Worm (Caenorhabditis elegans) whole organism, L3 larva: ENCODE results near the gene clec-133.

Source experiments
- daf-12 ChIP-seq: fragments of 150-350 bp; optimal IDR thresholded peaks from 2 replicates; lab custom pipeline; 2014; ENCODE audit warnings: missing biosample characterization, missing genetic modification reagents, missing genetic modification characterization
- elt-1 ChIP-seq: fragments of 150-350 bp; optimal IDR thresholded peaks from 2 replicates; lab custom pipeline; 2014; ENCODE audit warnings: missing biosample characterization, missing genetic modification characterization
- fkh-10 ChIP-seq: sonication (generic microtip); optimal IDR thresholded peaks from 2 replicates; lab custom pipeline; 2017; ENCODE audit warnings: missing biosample characterization, missing genetic modification reagents, missing genetic modification characterization
- fos-1 ChIP-seq: fragments of 150-350 bp; optimal IDR thresholded peaks from 2 replicates; lab custom pipeline; 2014; ENCODE audit warnings: missing biosample characterization, missing genetic modification characterization
- nhr-12 ChIP-seq: fragments of 150-350 bp; optimal IDR thresholded peaks from 2 replicates; lab custom pipeline; 2014; ENCODE audit warnings: missing biosample characterization, missing genetic modification characterization
- nhr-77 ChIP-seq: fragments of 150-350 bp; optimal IDR thresholded peaks from 2 replicates; lab custom pipeline; 2014; ENCODE audit warnings: missing biosample characterization, missing genetic modification characterization
- pqm-1 ChIP-seq: fragments of 150-350 bp; optimal IDR thresholded peaks from 2 replicates; lab custom pipeline; 2017; ENCODE audit warnings: missing biosample characterization, missing genetic modification characterization, inconsistent platforms

DNA sequence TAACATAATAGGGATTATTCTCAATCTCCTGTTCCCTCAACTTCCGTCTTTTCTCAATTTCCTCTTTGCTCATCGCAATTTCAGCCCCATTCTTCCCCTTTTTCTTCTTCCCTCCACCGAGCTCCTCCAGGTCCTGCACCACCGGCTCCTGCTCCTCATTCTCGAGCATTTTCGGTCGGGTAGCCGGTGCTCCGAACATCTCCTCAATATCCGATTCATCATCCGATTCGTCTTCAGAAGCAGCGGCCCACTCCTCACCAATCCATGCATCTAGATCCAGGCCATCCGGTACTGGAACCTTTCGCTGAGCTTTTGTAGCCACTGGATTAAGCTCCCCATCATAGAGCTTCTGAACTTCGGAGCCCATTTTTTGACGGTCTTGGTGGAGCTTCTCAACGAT is 38.1 kb upstream of the clec-133 start:
- TF ChIP-seq pqm-1 (tag; lab: Kevin White, UChicago) (no peak), fos-1 (tag; lab: Kevin White, UChicago) (no peak), elt-1 (tag; lab: Kevin White, UChicago) (no peak), nhr-77 (no peak), daf-12 (tag; lab: Kevin White, UChicago) (no peak), fkh-10 (no peak), nhr-12 (no peak)
